Fruit fly (Drosophila melanogaster) whole organism, embryonic: ENCODE results near the gene Elp6.
A peak's percentile ranks its signal among the peaks of the same experiment; 100 is the strongest.

Experiments used
- CG10979 ChIP-seq: fragments of 200-800 bp; sonication (Bioruptor generic); optimal IDR thresholded peaks from 2 replicates; lab custom pipeline; 2018; ENCODE audit warnings: missing biosample characterization, mild to moderate bottlenecking, missing genetic modification characterization, moderate library complexity
- CG11560 ChIP-seq: fragments of 200-800 bp; sonication (Bioruptor generic); IDR thresholded peaks from 3 replicates; pipeline ENCODE4 v1.3.6; 2022; ENCODE audit warnings: missing biosample characterization, missing genetic modification characterization
- CG12942 ChIP-seq: fragments of 200-800 bp; sonication (Bioruptor generic); optimal IDR thresholded peaks from 3 replicates; lab custom pipeline; 2016; ENCODE audit warnings: missing biosample characterization, missing genetic modification characterization
- CG13424 ChIP-seq: fragments of 200-800 bp; sonication (Bioruptor generic); optimal IDR thresholded peaks from 2 replicates; lab custom pipeline; 2019; ENCODE audit warnings: missing biosample characterization, mild to moderate bottlenecking, missing genetic modification characterization, moderate library complexity
- CG14710 ChIP-seq: fragments of 200-800 bp; sonication (Bioruptor generic); optimal IDR thresholded peaks from 3 replicates; lab custom pipeline; 2019; ENCODE audit warnings: missing biosample characterization, mild to moderate bottlenecking, missing genetic modification characterization, moderate library complexity
- CG14860 ChIP-seq: fragments of 200-800 bp; sonication (Bioruptor generic); IDR thresholded peaks from 3 replicates; pipeline ENCODE4 v1.3.6; 2022; ENCODE audit warnings: missing biosample characterization, missing genetic modification characterization; ENCODE audit not compliant: partially characterized antibody
- CG15514 ChIP-seq: fragments of 200-800 bp; sonication (Bioruptor generic); optimal IDR thresholded peaks from 3 replicates; lab custom pipeline; 2017; ENCODE audit warnings: missing biosample characterization, missing genetic modification characterization, mild to moderate bottlenecking, moderate library complexity, missing genetic modification reagents
- CG1602 ChIP-seq: fragments of 200-800 bp; sonication (Bioruptor generic); optimal IDR thresholded peaks from 3 replicates; lab custom pipeline; 2016; ENCODE audit warnings: missing biosample characterization, missing genetic modification characterization
- CG16813 ChIP-seq: fragments of 200-800 bp; sonication (Bioruptor generic); IDR thresholded peaks from 3 replicates; pipeline ENCODE4 v1.3.6; 2022; ENCODE audit warnings: missing biosample characterization, missing genetic modification characterization; ENCODE audit not compliant: partially characterized antibody
- CG17186 ChIP-seq: fragments of 200-800 bp; sonication (Bioruptor generic); optimal IDR thresholded peaks from 3 replicates; lab custom pipeline; 2017; ENCODE audit warnings: missing biosample characterization, missing genetic modification reagents, missing genetic modification characterization
- CG17912 ChIP-seq: fragments of 200-800 bp; sonication (Bioruptor generic); optimal IDR thresholded peaks from 2 replicates; lab custom pipeline; 2018; ENCODE audit warnings: missing biosample characterization, mild to moderate bottlenecking, missing genetic modification characterization
- CG2116 ChIP-seq: fragments of 200-800 bp; sonication (Bioruptor generic); optimal IDR thresholded peaks from 3 replicates; lab custom pipeline; 2018; ENCODE audit warnings: missing biosample characterization, mild to moderate bottlenecking, missing genetic modification characterization
- CG2120 ChIP-seq: fragments of 200-800 bp; sonication (Bioruptor generic); optimal IDR thresholded peaks from 3 replicates; lab custom pipeline; 2016; ENCODE audit warnings: missing biosample characterization, missing genetic modification characterization
- CG2199 ChIP-seq: fragments of 200-800 bp; sonication (Bioruptor generic); IDR thresholded peaks from 3 replicates; pipeline ENCODE4 v1.3.6; 2022; ENCODE audit warnings: missing biosample characterization, missing genetic modification characterization
- CG31388 ChIP-seq: fragments of 200-800 bp; sonication (Bioruptor generic); optimal IDR thresholded peaks from 2 replicates; lab custom pipeline; 2016; ENCODE audit warnings: missing biosample characterization, missing genetic modification characterization
- CG3847 ChIP-seq: fragments of 200-800 bp; sonication (Bioruptor generic); IDR thresholded peaks from 2 replicates; pipeline ENCODE4 v1.3.6; 2022; ENCODE audit warnings: missing biosample characterization, missing genetic modification characterization
- CG8089 ChIP-seq: fragments of 200-800 bp; sonication (Bioruptor generic); optimal IDR thresholded peaks from 3 replicates; lab custom pipeline; 2016; ENCODE audit warnings: missing biosample characterization, missing genetic modification characterization
- CG9876 ChIP-seq: fragments of 200-800 bp; sonication (Bioruptor generic); optimal IDR thresholded peaks from 2 replicates; lab custom pipeline; 2016; ENCODE audit warnings: missing biosample characterization, missing genetic modification characterization
- CHES-1-like ChIP-seq: fragments of 200-800 bp; sonication (Bioruptor generic); optimal IDR thresholded peaks from 2 replicates; lab custom pipeline; 2016; ENCODE audit warnings: missing biosample characterization, missing genetic modification characterization
- CoRest ChIP-seq: fragments of 200-800 bp; sonication (Bioruptor generic); optimal IDR thresholded peaks from 3 replicates; lab custom pipeline; 2018; ENCODE audit warnings: missing biosample characterization, mild to moderate bottlenecking, missing genetic modification characterization, moderate library complexity
- Dad ChIP-seq: fragments of 200-800 bp; sonication (Bioruptor generic); optimal IDR thresholded peaks from 3 replicates; lab custom pipeline; 2016; ENCODE audit warnings: missing biosample characterization, missing genetic modification characterization
- Dip3 ChIP-seq: fragments of 200-800 bp; sonication (Bioruptor generic); optimal IDR thresholded peaks from 3 replicates; lab custom pipeline; 2016; ENCODE audit warnings: missing biosample characterization, missing genetic modification characterization
- Dll ChIP-seq: fragments of 200-800 bp; sonication (Bioruptor generic); IDR thresholded peaks from 4 replicates; pipeline ENCODE4 v1.3.6; 2022; ENCODE audit warnings: missing biosample characterization, missing genetic modification characterization; ENCODE audit not compliant: partially characterized antibody
- Dref ChIP-seq: fragments of 200-800 bp; sonication (Bioruptor generic); IDR thresholded peaks from 2 replicates; pipeline ENCODE4 v1.3.6; 2022; ENCODE audit warnings: missing biosample characterization, missing genetic modification characterization
- Ets65A ChIP-seq: fragments of 200-800 bp; sonication (Bioruptor generic); peaks from one replicate; lab custom pipeline; 2016; ENCODE audit warnings: missing biosample characterization, missing genetic modification characterization
- HLH4C ChIP-seq: fragments of 200-800 bp; sonication (Bioruptor generic); IDR thresholded peaks from 3 replicates; pipeline ENCODE4 v1.3.6; 2022; ENCODE audit warnings: missing biosample characterization, missing genetic modification characterization; ENCODE audit not compliant: partially characterized antibody
- HmgD ChIP-seq: fragments of 200-800 bp; sonication (Bioruptor generic); optimal IDR thresholded peaks from 3 replicates; lab custom pipeline; 2016; ENCODE audit warnings: missing biosample characterization, missing genetic modification characterization
- Lhr ChIP-seq: fragments of 200-800 bp; sonication (Bioruptor generic); optimal IDR thresholded peaks from 3 replicates; lab custom pipeline; 2017; ENCODE audit warnings: mild to moderate bottlenecking, missing biosample characterization, missing genetic modification reagents, missing genetic modification characterization
- Lpt ChIP-seq: fragments of >200 bp; optimal IDR thresholded peaks from 2 replicates; lab custom pipeline; 2018; ENCODE audit warnings: missing biosample characterization, missing genetic modification characterization
- MESR4 ChIP-seq: fragments of 200-800 bp; sonication (Bioruptor generic); optimal IDR thresholded peaks from 2 replicates; lab custom pipeline; 2018; ENCODE audit warnings: missing biosample characterization, mild to moderate bottlenecking, missing genetic modification characterization, moderate library complexity
- NFAT ChIP-seq: fragments of 200-800 bp; sonication (Bioruptor generic); IDR thresholded peaks from 2 replicates; pipeline ENCODE4 v1.3.6; 2022; ENCODE audit warnings: missing biosample characterization, missing genetic modification characterization
- Nf-YB ChIP-seq: fragments of 200-800 bp; sonication (Bioruptor generic); optimal IDR thresholded peaks from 3 replicates; lab custom pipeline; 2019; ENCODE audit warnings: missing biosample characterization, mild to moderate bottlenecking, missing genetic modification characterization, moderate library complexity
- Nf-YC ChIP-seq: fragments of 200-800 bp; optimal IDR thresholded peaks from 3 replicates; lab custom pipeline; 2019; ENCODE audit warnings: missing biosample characterization, mild to moderate bottlenecking, missing genetic modification characterization, moderate library complexity
- Rx ChIP-seq: fragments of 200-800 bp; sonication (Bioruptor generic); IDR thresholded peaks from 2 replicates; pipeline ENCODE4 v1.3.6; 2022; ENCODE audit warnings: missing biosample characterization, missing genetic modification characterization
- Sin3A ChIP-seq: fragments of >200 bp; optimal IDR thresholded peaks from 2 replicates; lab custom pipeline; 2018
- Trl ChIP-seq, 3 experiments: fragments of >200 bp in 2 of 3; fragments of 200-800 bp in 1 of 3; sonication (Bioruptor generic) in 1 of 3; optimal IDR thresholded peaks; 2 replicates in 1 of 3; 3 replicates in 2 of 3; lab custom pipeline; 2016 to 2017; ENCODE audit warnings: missing biosample characterization in 1 of 3, missing genetic modification characterization in 1 of 3
- ash1 ChIP-seq: fragments of 200-800 bp; sonication (Bioruptor generic); optimal IDR thresholded peaks from 2 replicates; lab custom pipeline; 2018; ENCODE audit warnings: missing biosample characterization, mild to moderate bottlenecking, missing genetic modification characterization
- bbx ChIP-seq: fragments of 200-800 bp; sonication (Bioruptor generic); IDR thresholded peaks from 2 replicates; pipeline ENCODE4 v1.3.6; 2022; ENCODE audit warnings: missing biosample characterization, missing genetic modification characterization; ENCODE audit not compliant: partially characterized antibody
- ci ChIP-seq: fragments of 200-800 bp; sonication (Bioruptor generic); IDR thresholded peaks from 3 replicates; pipeline ENCODE4 v1.3.6; 2022; ENCODE audit warnings: missing biosample characterization, missing genetic modification characterization
- dm ChIP-seq: fragments of 200-800 bp; sonication (Bioruptor generic); optimal IDR thresholded peaks from 3 replicates; lab custom pipeline; 2016; ENCODE audit warnings: missing biosample characterization, missing genetic modification characterization
- dmrt99B ChIP-seq: fragments of 200-800 bp; sonication (Bioruptor generic); optimal IDR thresholded peaks from 2 replicates; lab custom pipeline; 2018; ENCODE audit warnings: missing biosample characterization, mild to moderate bottlenecking, missing genetic modification characterization, moderate library complexity
- gce ChIP-seq: fragments of 200-800 bp; sonication (Bioruptor generic); IDR thresholded peaks from 3 replicates; pipeline ENCODE4 v1.3.6; 2022; ENCODE audit warnings: missing biosample characterization, missing genetic modification characterization
- inv ChIP-seq: fragments of 200-800 bp; sonication (Bioruptor generic); IDR thresholded peaks from 2 replicates; pipeline ENCODE4 v1.3.6; 2022; ENCODE audit warnings: missing biosample characterization, missing genetic modification characterization; ENCODE audit not compliant: partially characterized antibody
- pfk ChIP-seq: fragments of 200-800 bp; sonication (Bioruptor generic); optimal IDR thresholded peaks from 2 replicates; lab custom pipeline; 2018; ENCODE audit warnings: missing biosample characterization, mild to moderate bottlenecking, missing genetic modification characterization, moderate library complexity
- pnt ChIP-seq: fragments of 200-800 bp; sonication (Bioruptor generic); optimal IDR thresholded peaks from 3 replicates; lab custom pipeline; 2016; ENCODE audit warnings: missing biosample characterization, missing genetic modification characterization
- repo ChIP-seq: fragments of 200-800 bp; sonication (Bioruptor generic); optimal IDR thresholded peaks from 2 replicates; lab custom pipeline; 2016; ENCODE audit warnings: missing biosample characterization, missing genetic modification characterization
- stwl ChIP-seq: fragments of 200-800 bp; sonication (Bioruptor generic); optimal IDR thresholded peaks from 3 replicates; lab custom pipeline; 2018; ENCODE audit warnings: missing biosample characterization, mild to moderate bottlenecking, missing genetic modification characterization, moderate library complexity
- unc-4 ChIP-seq: fragments of 200-800 bp; sonication (Bioruptor generic); IDR thresholded peaks from 2 replicates; pipeline ENCODE4 v1.3.6; 2022; ENCODE audit warnings: missing biosample characterization, missing genetic modification characterization; ENCODE audit not compliant: partially characterized antibody
- zfh1 ChIP-seq: fragments of 200-800 bp; sonication (Bioruptor generic); IDR thresholded peaks from 3 replicates; pipeline ENCODE4 v1.3.6; 2022; ENCODE audit warnings: missing biosample characterization, missing genetic modification characterization
- zfh2 ChIP-seq: fragments of 200-800 bp; sonication (Bioruptor generic); optimal IDR thresholded peaks from 2 replicates; lab custom pipeline; 2016; ENCODE audit warnings: missing biosample characterization, missing genetic modification characterization

The Elp6 gene

dm6 chr3R:13403032-13403459 lies 36.3 kb upstream of the Elp6 start, which contains the start of gene Dpm3 (continued):
- TF ChIP-seq CG15514 (GFP tag; lab: Kevin White, UChicago) (peak; percentile 58), CG10979 (tag; lab: Kevin White, UChicago) (peak; percentile 15), CG2199 (GFP tag; lab: Robert Waterston, UW) (0 out of 3 replicates have a peak, but pooled peaks have one; percentile 68), CG9876 (peak; percentile 57), CoRest (peak; percentile 76), dm (GFP tag; lab: Kevin White, UChicago) (no peak), CG13424 (tag; lab: Kevin White, UChicago) (peak; percentile 27), ci (GFP tag; lab: Robert Waterston, UW) (peak; percentile 51; the same call in 2 of the 3 replicates), Lpt (no peak), CG14860 (GFP tag; lab: Robert Waterston, UW) (peak; percentile 91), Sin3A (lab: Kevin White, UChicago) (peak; percentile 88), HmgD (GFP tag; lab: Kevin White, UChicago) (peak; percentile 54), CG14710 (peak; percentile 72), bbx (GFP tag; lab: Robert Waterston, UW) (peak; percentile 86), pfk (GFP tag; lab: Kevin White, UChicago) (no peak), NFAT (GFP tag; lab: Robert Waterston, UW) (peak; percentile 27; the same call in 1 of the 2 replicates), Trl (optimal IDR thresholded peaks at IDR 0.05; lab: Kevin White, UChicago) (peak in 1 of 2 experiments; percentile 8), Trl (GFP tag; optimal IDR thresholded peaks at IDR 0.05; lab: Kevin White, UChicago) (peak; percentile 41), inv (GFP tag; lab: Robert Waterston, UW) (peak; percentile 89), ash1 (GFP tag; lab: Kevin White, UChicago) (no peak), Dref (GFP tag; lab: Robert Waterston, UW) (peak; percentile 99), CG11560 (tag; lab: Robert Waterston, UW) (peak; percentile 58; the same call in 1 of the 3 replicates), Nf-YB (GFP tag; lab: Kevin White, UChicago) (peak; percentile 3), CG16813 (GFP tag; lab: Robert Waterston, UW) (peak; percentile 89), stwl (tag; lab: Kevin White, UChicago) (peak; percentile 96), Lhr (GFP tag; lab: Kevin White, UChicago) (peak; percentile 99), CG2120 (GFP tag; lab: Kevin White, UChicago) (peak; percentile 58), pnt (GFP tag; lab: Kevin White, UChicago) (peak; percentile 28), Dll (GFP tag; lab: Robert Waterston, UW) (peak; percentile 97), repo (GFP tag; lab: Kevin White, UChicago) (peak; percentile 19), CG17186 (GFP tag; lab: Kevin White, UChicago) (peak; percentile 10), CG12942 (GFP tag; lab: Kevin White, UChicago) (peak; percentile 22), dmrt99B (tag; lab: Kevin White, UChicago) (no peak), CHES-1-like (peak; percentile 68), zfh1 (GFP tag; lab: Robert Waterston, UW) (0 out of 3 replicates have a peak, but pooled peaks have one; percentile 39), Dad (peak; percentile 7), Rx (no peak), gce (no peak), zfh2 (GFP tag; lab: Kevin White, UChicago) (peak; percentile 57), Dip3 (GFP tag; lab: Kevin White, UChicago) (peak; percentile 38), Nf-YC (tag; lab: Kevin White, UChicago) (no peak), CG31388 (GFP tag; lab: Kevin White, UChicago) (no peak), CG2116 (peak; percentile 68), CG17912 (GFP tag; lab: Kevin White, UChicago) (peak; percentile 51), Ets65A (GFP tag; lab: Kevin White, UChicago) (peak; percentile 98), CG3847 (GFP tag; lab: Robert Waterston, UW) (peak; percentile 86), unc-4 (peak; percentile 90), MESR4 (GFP tag; lab: Kevin White, UChicago) (peak; percentile 27), HLH4C (GFP tag; lab: Robert Waterston, UW) (peak; percentile 92), CG1602 (no peak), CG8089 (GFP tag; lab: Kevin White, UChicago) (no peak)
